Fruit fly (Drosophila melanogaster) whole organism, embryonic: Measurements from ENCODE around the gene CG3097.
A peak's percentile ranks its signal among the peaks of the same experiment; 100 is the strongest.

Experiments
- Bteb2 ChIP-seq: fragments of 200-800 bp; sonication (Bioruptor generic); optimal IDR thresholded peaks from 2 replicates; lab custom pipeline; 2016; ENCODE audit warnings: missing biosample characterization, missing genetic modification characterization
- CG10543 ChIP-seq: fragments of 200-800 bp; sonication (Bioruptor generic); optimal IDR thresholded peaks from 3 replicates; lab custom pipeline; 2017; ENCODE audit warnings: missing biosample characterization, mild to moderate bottlenecking, missing genetic modification characterization, moderate library complexity
- CG12299 ChIP-seq: fragments of 200-800 bp; sonication (Bioruptor generic); optimal IDR thresholded peaks from 2 replicates; lab custom pipeline; 2018; ENCODE audit warnings: missing biosample characterization, mild to moderate bottlenecking, missing genetic modification characterization
- CG13123 ChIP-seq: fragments of 200-800 bp; sonication (Bioruptor generic); optimal IDR thresholded peaks from 2 replicates; lab custom pipeline; 2016; ENCODE audit warnings: missing biosample characterization, missing genetic modification characterization
- CG13624 ChIP-seq: fragments of 200-800 bp; sonication (Bioruptor generic); optimal IDR thresholded peaks from 2 replicates; lab custom pipeline; 2016; ENCODE audit warnings: missing biosample characterization, missing genetic modification characterization
- CG14050 ChIP-seq: fragments of 200-800 bp; sonication (Bioruptor generic); IDR thresholded peaks from 3 replicates; pipeline ENCODE4 v1.3.6; 2022; ENCODE audit warnings: missing biosample characterization, missing genetic modification characterization
- CG14965 ChIP-seq: fragments of 200-800 bp; sonication (Bioruptor generic); optimal IDR thresholded peaks from 2 replicates; lab custom pipeline; 2016; ENCODE audit warnings: missing biosample characterization, missing genetic modification characterization, borderline replicate concordance
- CG17359 ChIP-seq: fragments of 200-800 bp; sonication (Bioruptor generic); optimal IDR thresholded peaks from 3 replicates; lab custom pipeline; 2018; ENCODE audit warnings: missing biosample characterization, mild to moderate bottlenecking, missing genetic modification characterization, moderate library complexity
- CG17568 ChIP-seq: fragments of 200-800 bp; sonication (Bioruptor generic); optimal IDR thresholded peaks from 2 replicates; lab custom pipeline; 2018; ENCODE audit warnings: missing biosample characterization, mild to moderate bottlenecking, missing genetic modification characterization, moderate library complexity
- CG1832 ChIP-seq: fragments of 200-800 bp; sonication (Bioruptor generic); optimal IDR thresholded peaks from 2 replicates; lab custom pipeline; 2017; ENCODE audit warnings: missing biosample characterization, mild to moderate bottlenecking, missing genetic modification characterization, inconsistent platforms
- CG2129 ChIP-seq: fragments of 200-800 bp; sonication (Bioruptor generic); IDR thresholded peaks from 2 replicates; pipeline ENCODE4 v1.3.6; 2022; ENCODE audit warnings: missing biosample characterization, missing genetic modification characterization; ENCODE audit not compliant: partially characterized antibody
- CG32532 ChIP-seq: fragments of 200-800 bp; sonication (Bioruptor generic); IDR thresholded peaks from 2 replicates; pipeline ENCODE4 v1.3.6; 2022; ENCODE audit warnings: missing biosample characterization, missing genetic modification characterization
- CG33213 ChIP-seq: fragments of 200-800 bp; sonication (Bioruptor generic); optimal IDR thresholded peaks from 3 replicates; lab custom pipeline; 2016; ENCODE audit warnings: missing biosample characterization, missing genetic modification characterization
- CG34376 ChIP-seq: fragments of 200-800 bp; sonication (Bioruptor generic); optimal IDR thresholded peaks from 2 replicates; lab custom pipeline; 2018; ENCODE audit warnings: missing biosample characterization, mild to moderate bottlenecking, missing genetic modification characterization
- CG3838 ChIP-seq: fragments of 200-800 bp; sonication (Bioruptor generic); optimal IDR thresholded peaks from 3 replicates; lab custom pipeline; 2016; ENCODE audit warnings: missing biosample characterization, missing genetic modification characterization
- CG4282 ChIP-seq: fragments of 200-800 bp; sonication (Bioruptor generic); optimal IDR thresholded peaks from 2 replicates; lab custom pipeline; 2016; ENCODE audit warnings: missing biosample characterization, missing genetic modification characterization
- CG4820 ChIP-seq: fragments of 200-800 bp; sonication (Bioruptor generic); optimal IDR thresholded peaks from 3 replicates; lab custom pipeline; 2016; ENCODE audit warnings: missing biosample characterization, missing genetic modification characterization
- CG5953 ChIP-seq: fragments of 200-800 bp; sonication (Bioruptor generic); IDR thresholded peaks from 2 replicates; pipeline ENCODE4 v1.3.6; 2022; ENCODE audit warnings: missing biosample characterization, missing genetic modification characterization
- CG6683 ChIP-seq: fragments of 200-800 bp; sonication (Bioruptor generic); optimal IDR thresholded peaks from 2 replicates; lab custom pipeline; 2017; ENCODE audit warnings: missing biosample characterization, mild to moderate bottlenecking, missing genetic modification characterization, missing genetic modification reagents
- CG8388 ChIP-seq: fragments of 200-800 bp; sonication (Bioruptor generic); optimal IDR thresholded peaks from 2 replicates; lab custom pipeline; 2019; ENCODE audit warnings: missing biosample characterization, mild to moderate bottlenecking, missing genetic modification characterization, moderate library complexity
- CG8765 ChIP-seq: fragments of 200-800 bp; sonication (Bioruptor generic); IDR thresholded peaks from 2 replicates; pipeline ENCODE4 v1.3.6; 2022; ENCODE audit warnings: missing biosample characterization, missing genetic modification characterization
- CkIIα-i1 ChIP-seq: fragments of 200-800 bp; sonication (Bioruptor generic); IDR thresholded peaks from 2 replicates; pipeline ENCODE4 v1.3.6; 2022; ENCODE audit warnings: missing biosample characterization, missing genetic modification characterization
- Dad ChIP-seq: fragments of 200-800 bp; sonication (Bioruptor generic); optimal IDR thresholded peaks from 3 replicates; lab custom pipeline; 2016; ENCODE audit warnings: missing biosample characterization, missing genetic modification characterization
- Doc3 ChIP-seq: fragments of 200-800 bp; sonication (Bioruptor generic); IDR thresholded peaks from 3 replicates; pipeline ENCODE4 v1.3.6; 2022; ENCODE audit warnings: missing biosample characterization, missing genetic modification characterization; ENCODE audit not compliant: partially characterized antibody
- Fer3 ChIP-seq: fragments of 200-800 bp; sonication (Bioruptor generic); optimal IDR thresholded peaks from 2 replicates; lab custom pipeline; 2018; ENCODE audit warnings: missing biosample characterization, mild to moderate bottlenecking, missing genetic modification characterization, moderate library complexity
- GATAe ChIP-seq: fragments of 200-800 bp; sonication (Bioruptor generic); conservative IDR thresholded peaks from 2 replicates; pipeline ENCODE4 v1.3.6; 2022; ENCODE audit warnings: missing biosample characterization, missing genetic modification characterization
- Lhr ChIP-seq: fragments of 200-800 bp; sonication (Bioruptor generic); optimal IDR thresholded peaks from 3 replicates; lab custom pipeline; 2017; ENCODE audit warnings: mild to moderate bottlenecking, missing biosample characterization, missing genetic modification reagents, missing genetic modification characterization
- Opbp ChIP-seq: fragments of 200-800 bp; sonication (Bioruptor generic); IDR thresholded peaks from 3 replicates; pipeline ENCODE4 v1.3.6; 2022; ENCODE audit warnings: missing biosample characterization, missing genetic modification characterization; ENCODE audit not compliant: partially characterized antibody
- Rx ChIP-seq: fragments of 200-800 bp; sonication (Bioruptor generic); IDR thresholded peaks from 2 replicates; pipeline ENCODE4 v1.3.6; 2022; ENCODE audit warnings: missing biosample characterization, missing genetic modification characterization
- Six4 ChIP-seq: fragments of 200-800 bp; sonication (Bioruptor generic); optimal IDR thresholded peaks from 2 replicates; lab custom pipeline; 2016; ENCODE audit warnings: missing biosample characterization, missing genetic modification characterization
- Tbp ChIP-seq: fragments of >200 bp; optimal IDR thresholded peaks from 2 replicates; lab custom pipeline; 2018; ENCODE audit warnings: missing biosample characterization, missing genetic modification characterization
- Trl ChIP-seq, 3 experiments: fragments of >200 bp in 2 of 3; fragments of 200-800 bp in 1 of 3; sonication (Bioruptor generic) in 1 of 3; optimal IDR thresholded peaks; 2 replicates in 1 of 3; 3 replicates in 2 of 3; lab custom pipeline; 2016 to 2017; ENCODE audit warnings: missing biosample characterization in 1 of 3, missing genetic modification characterization in 1 of 3
- br ChIP-seq: fragments of >200 bp; optimal IDR thresholded peaks from 2 replicates; lab custom pipeline; 2017
- chn ChIP-seq: fragments of 200-800 bp; sonication (Bioruptor generic); optimal IDR thresholded peaks from 2 replicates; lab custom pipeline; 2016; ENCODE audit warnings: missing biosample characterization, missing genetic modification characterization
- crp ChIP-seq, 2 experiments: fragments of 200-800 bp; sonication (Bioruptor generic); optimal IDR thresholded peaks; 2 replicates in 1 of 2; 3 replicates in 1 of 2; lab custom pipeline; 2017; ENCODE audit warnings: missing biosample characterization in 2 of 2, missing genetic modification characterization in 2 of 2, mild to moderate bottlenecking in 1 of 2, moderate library complexity in 1 of 2
- cwo ChIP-seq: fragments of 200-800 bp; sonication (Bioruptor generic); optimal IDR thresholded peaks from 3 replicates; lab custom pipeline; 2017; ENCODE audit warnings: missing biosample characterization, missing genetic modification characterization, mild to moderate bottlenecking, moderate library complexity, missing genetic modification reagents
- emc ChIP-seq: fragments of 200-800 bp; sonication (Bioruptor generic); optimal IDR thresholded peaks from 2 replicates; lab custom pipeline; 2016; ENCODE audit warnings: missing biosample characterization, missing genetic modification characterization
- lilli ChIP-seq: fragments of 200-800 bp; sonication (Bioruptor generic); optimal IDR thresholded peaks from 3 replicates; lab custom pipeline; 2016; ENCODE audit warnings: missing biosample characterization, missing genetic modification characterization
- maf-S ChIP-seq: fragments of 200-800 bp; sonication (Bioruptor generic); optimal IDR thresholded peaks from 2 replicates; lab custom pipeline; 2016; ENCODE audit warnings: missing biosample characterization, missing genetic modification characterization
- nmo ChIP-seq: fragments of 200-800 bp; sonication (Bioruptor generic); optimal IDR thresholded peaks from 2 replicates; lab custom pipeline; 2018; ENCODE audit warnings: missing biosample characterization, mild to moderate bottlenecking, missing genetic modification characterization, moderate library complexity
- org-1 ChIP-seq: fragments of 200-800 bp; sonication (Bioruptor generic); optimal IDR thresholded peaks from 2 replicates; lab custom pipeline; 2017; ENCODE audit warnings: missing biosample characterization, missing genetic modification characterization
- seq ChIP-seq: fragments of 200-800 bp; sonication (Bioruptor generic); IDR thresholded peaks from 2 replicates; pipeline ENCODE4 v1.3.6; 2022; ENCODE audit warnings: missing biosample characterization, missing genetic modification characterization
- sima ChIP-seq: fragments of 200-800 bp; sonication (Bioruptor generic); optimal IDR thresholded peaks from 2 replicates; lab custom pipeline; 2016; ENCODE audit warnings: missing biosample characterization, missing genetic modification characterization
- slou ChIP-seq: fragments of 200-800 bp; sonication (Bioruptor generic); optimal IDR thresholded peaks from 3 replicates; lab custom pipeline; 2016; ENCODE audit warnings: missing biosample characterization, missing genetic modification characterization
- sna ChIP-seq: fragments of 200-800 bp; sonication (Bioruptor generic); IDR thresholded peaks from 2 replicates; pipeline ENCODE4 v1.3.6; 2022; ENCODE audit warnings: missing biosample characterization, missing genetic modification characterization; ENCODE audit not compliant: partially characterized antibody
- tap ChIP-seq: fragments of 200-800 bp; optimal IDR thresholded peaks from 3 replicates; lab custom pipeline; 2019; ENCODE audit warnings: missing biosample characterization, mild to moderate bottlenecking, missing genetic modification characterization, moderate library complexity
- zen2 ChIP-seq: fragments of 200-800 bp; sonication (Bioruptor generic); IDR thresholded peaks from 3 replicates; pipeline ENCODE4 v1.3.6; 2022; ENCODE audit warnings: missing biosample characterization, missing genetic modification characterization; ENCODE audit not compliant: partially characterized antibody

Gene CG3097

DNA sequence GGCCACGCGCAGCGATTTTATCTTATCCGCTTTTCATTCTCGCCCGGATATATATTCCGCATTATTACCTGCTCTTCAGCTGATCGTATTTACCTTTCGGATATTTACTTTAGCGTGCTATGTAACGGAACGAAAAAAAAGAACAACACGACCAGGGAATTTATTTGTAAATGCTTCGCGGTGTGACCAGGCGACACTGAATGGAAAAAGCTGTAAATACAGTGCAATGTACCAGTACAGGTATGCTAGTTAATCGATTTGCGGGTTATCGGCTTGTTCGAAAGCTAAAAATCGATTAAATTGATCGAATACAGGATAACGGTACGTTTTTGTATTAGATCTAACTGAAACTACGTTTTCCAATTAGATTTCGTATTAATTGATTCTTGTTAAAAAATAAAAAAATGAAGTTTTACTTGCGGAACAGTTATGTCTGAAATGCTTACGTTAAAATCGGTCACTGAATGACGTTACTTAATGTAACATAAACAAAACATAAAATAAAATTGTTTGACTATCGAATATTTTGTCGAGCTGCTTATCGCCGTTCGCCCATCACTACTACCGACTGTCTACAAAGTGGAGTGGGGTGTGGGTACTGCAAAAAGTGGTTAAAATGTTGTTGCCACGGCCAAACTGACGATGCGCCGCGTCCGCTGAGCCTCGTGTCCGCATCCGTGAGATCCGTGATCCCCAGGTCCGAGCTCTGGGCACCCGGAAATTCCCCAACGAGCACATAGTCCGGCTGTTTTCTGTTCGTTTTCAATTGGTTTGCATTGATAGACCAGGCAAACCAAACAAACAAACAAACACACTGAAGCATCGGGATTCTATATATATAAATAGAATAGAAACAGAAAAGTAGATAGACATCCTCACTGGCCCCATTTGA lies 6.3 kb downstream of the CG3097 start, which contains the start of the genes MAPk-Ak2 and CG42699 (continued):
- TF ChIP-seq sima (GFP tag; lab: Kevin White, UChicago) (peak; percentile 46), Lhr (GFP tag; lab: Kevin White, UChicago) (peak; percentile 71), slou (GFP tag; lab: Kevin White, UChicago) (peak; percentile 50), CG6683 (GFP tag; lab: Kevin White, UChicago) (peak; percentile 70), CG3838 (GFP tag; lab: Kevin White, UChicago) (peak; percentile 73), CG8765 (GFP tag; lab: Robert Waterston, UW) (no peak), zen2 (GFP tag; lab: Robert Waterston, UW) (0 out of 3 replicates have a peak, but pooled peaks have one; percentile 40), CG13123 (GFP tag; lab: Kevin White, UChicago) (peak; percentile 89), nmo (GFP tag; lab: Kevin White, UChicago) (peak; percentile 46), CG33213 (peak; percentile 87), CG8388 (peak; percentile 27), CG10543 (GFP tag; lab: Kevin White, UChicago) (peak; percentile 96), CG4820 (GFP tag; lab: Kevin White, UChicago) (peak; percentile 43), CG4282 (GFP tag; lab: Kevin White, UChicago) (peak; percentile 65), Trl (optimal IDR thresholded peaks at IDR 0.05; lab: Kevin White, UChicago) (no peak), Trl (GFP tag; optimal IDR thresholded peaks at IDR 0.05; lab: Kevin White, UChicago) (peak; percentile 91), CG32532 (GFP tag; lab: Robert Waterston, UW) (peak; percentile 55), tap (tag; lab: Kevin White, UChicago) (peak; percentile 54), CkIIα-i1 (no peak), GATAe (GFP tag; lab: Robert Waterston, UW) (0 out of 2 replicates have a peak, but pooled peaks have one; percentile 26), crp (GFP tag; optimal IDR thresholded peaks at IDR 0.05; lab: Kevin White, UChicago) (peak in 1 of 2 experiments; percentile 56), Rx (no peak), Opbp (GFP tag; lab: Robert Waterston, UW) (peak; percentile 66; the same call in 2 of the 3 replicates), CG17359 (peak; percentile 85), Doc3 (GFP tag; lab: Robert Waterston, UW) (peak; percentile 46; the same call in 1 of the 3 replicates), org-1 (GFP tag; lab: Kevin White, UChicago) (peak; percentile 67), cwo (peak; percentile 62), Tbp (GFP tag; lab: Kevin White, UChicago) (no peak), CG14050 (GFP tag; lab: Robert Waterston, UW) (no peak), sna (GFP tag; lab: Robert Waterston, UW) (peak; percentile 43; the same call in 1 of the 2 replicates), Dad (peak; percentile 70), Six4 (GFP tag; lab: Kevin White, UChicago) (peak; percentile 47), CG5953 (peak; percentile 77), emc (GFP tag; lab: Kevin White, UChicago) (no peak), chn (GFP tag; lab: Kevin White, UChicago) (peak; percentile 63), CG12299 (peak; percentile 86), CG13624 (GFP tag; lab: Kevin White, UChicago) (peak; percentile 78), Fer3 (tag; lab: Kevin White, UChicago) (peak; percentile 82), lilli (GFP tag; lab: Kevin White, UChicago) (peak; percentile 67), Bteb2 (GFP tag; lab: Kevin White, UChicago) (peak; percentile 54), maf-S (GFP tag; lab: Kevin White, UChicago) (peak; percentile 79), CG17568 (GFP tag; lab: Kevin White, UChicago) (peak; percentile 91), br (no peak), seq (GFP tag; lab: Robert Waterston, UW) (peak; percentile 80), CG34376 (GFP tag; lab: Kevin White, UChicago) (peak; percentile 94), CG1832 (GFP tag; lab: Kevin White, UChicago) (no peak), CG2129 (GFP tag; lab: Robert Waterston, UW) (peak; percentile 24; the same call in 1 of the 2 replicates), CG14965 (GFP tag; lab: Kevin White, UChicago) (peak; percentile 52)
